Fruit fly (Drosophila melanogaster) whole organism, adult: ENCODE data around the gene CG3164.

ENCODE experiments used
- CG11617 ChIP-seq: fragments of 200-800 bp; sonication (Bioruptor generic); optimal IDR thresholded peaks from 2 replicates; lab custom pipeline; 2017; ENCODE audit warnings: mild to moderate bottlenecking, missing biosample characterization, missing genetic modification reagents, missing genetic modification characterization
- CG12768 ChIP-seq: fragments of 200-800 bp; sonication (Bioruptor generic); optimal IDR thresholded peaks from 2 replicates; lab custom pipeline; 2017; ENCODE audit warnings: missing biosample characterization, missing genetic modification characterization, mild to moderate bottlenecking, moderate library complexity, missing genetic modification reagents
- CG14711 ChIP-seq: fragments of 200-800 bp; sonication (Bioruptor generic); optimal IDR thresholded peaks from 2 replicates; lab custom pipeline; 2018; ENCODE audit warnings: missing biosample characterization, mild to moderate bottlenecking, missing genetic modification characterization, moderate library complexity
- CG1620 ChIP-seq: fragments of 200-800 bp; sonication (Bioruptor generic); optimal IDR thresholded peaks from 2 replicates; lab custom pipeline; 2016; ENCODE audit warnings: missing biosample characterization, missing genetic modification characterization
- CG33017 ChIP-seq: fragments of 200-800 bp; sonication (Bioruptor generic); optimal IDR thresholded peaks from 2 replicates; lab custom pipeline; 2018; ENCODE audit warnings: missing biosample characterization, mild to moderate bottlenecking, missing genetic modification characterization, moderate library complexity
- CG5204 ChIP-seq: fragments of 200-800 bp; sonication (Bioruptor generic); optimal IDR thresholded peaks from 2 replicates; lab custom pipeline; 2016; ENCODE audit warnings: missing biosample characterization, missing genetic modification characterization
- CG7045 ChIP-seq: fragments of 200-800 bp; sonication (Bioruptor generic); optimal IDR thresholded peaks from 2 replicates; lab custom pipeline; 2017; ENCODE audit warnings: missing biosample characterization, mild to moderate bottlenecking, missing genetic modification characterization
- CG7101 ChIP-seq: fragments of 200-800 bp; sonication (Bioruptor generic); optimal IDR thresholded peaks from 2 replicates; lab custom pipeline; 2018; ENCODE audit warnings: missing biosample characterization, mild to moderate bottlenecking, missing genetic modification characterization, moderate library complexity
- Clk ChIP-seq: fragments of 200-800 bp; sonication (Bioruptor generic); optimal IDR thresholded peaks from 2 replicates; lab custom pipeline; 2017; ENCODE audit warnings: missing biosample characterization, missing genetic modification characterization
- Crg-1 ChIP-seq: fragments of 200-800 bp; sonication (Bioruptor generic); optimal IDR thresholded peaks from 2 replicates; lab custom pipeline; 2016; ENCODE audit warnings: missing biosample characterization, missing genetic modification characterization
- Hr96 ChIP-seq: fragments of 200-800 bp; sonication (Bioruptor generic); optimal IDR thresholded peaks from 2 replicates; lab custom pipeline; 2016; ENCODE audit warnings: missing biosample characterization, missing genetic modification characterization
- Mnt ChIP-seq: fragments of 200-800 bp; sonication (Bioruptor generic); optimal IDR thresholded peaks from 2 replicates; lab custom pipeline; 2016; ENCODE audit warnings: missing biosample characterization, mild to moderate bottlenecking, missing genetic modification characterization
- bab1 ChIP-seq: fragments of 200-800 bp; sonication (Bioruptor generic); optimal IDR thresholded peaks from 3 replicates; lab custom pipeline; 2019; ENCODE audit warnings: missing biosample characterization, mild to moderate bottlenecking, missing genetic modification characterization, moderate library complexity
- cic ChIP-seq: fragments of 200-800 bp; sonication (Bioruptor generic); optimal IDR thresholded peaks from 2 replicates; lab custom pipeline; 2017; ENCODE audit warnings: missing biosample characterization, mild to moderate bottlenecking, missing genetic modification characterization, moderate library complexity
- cnc ChIP-seq, 2 experiments: fragments of >200 bp; optimal IDR thresholded peaks; 2 replicates each; lab custom pipeline; 2017
- kay ChIP-seq: fragments of 200-800 bp; sonication (Bioruptor generic); peaks from one replicate; lab custom pipeline; 2016; ENCODE audit warnings: missing biosample characterization, missing genetic modification characterization, borderline replicate concordance
- ovo ChIP-seq: fragments of 200-800 bp; sonication (Bioruptor generic); optimal IDR thresholded peaks from 2 replicates; lab custom pipeline; 2016; ENCODE audit warnings: missing biosample characterization, missing genetic modification characterization
- pad ChIP-seq: fragments of 200-800 bp; sonication (Bioruptor generic); optimal IDR thresholded peaks from 3 replicates; lab custom pipeline; 2017; ENCODE audit warnings: missing biosample characterization, missing genetic modification characterization, mild to moderate bottlenecking, moderate library complexity, missing genetic modification reagents
- tj ChIP-seq: fragments of 200-800 bp; sonication (Bioruptor generic); optimal IDR thresholded peaks from 3 replicates; lab custom pipeline; 2017; ENCODE audit warnings: missing biosample characterization, mild to moderate bottlenecking, missing genetic modification characterization, moderate library complexity
- toe ChIP-seq: fragments of 200-800 bp; sonication (Bioruptor generic); optimal IDR thresholded peaks from 2 replicates; lab custom pipeline; 2016; ENCODE audit warnings: missing biosample characterization, missing genetic modification characterization

The CG3164 gene

dm6 chr2L:87255-87723 is 43.3 kb downstream of the CG3164 start, which contains the start of gene net:
TSS of gene net (minus strand) at chr2L:87387.
- TF ChIP-seq Mnt (GFP tag; lab: Kevin White, UChicago) = peak; percentile 94
- TF ChIP-seq bab1 = peak; percentile 62
- peak; percentile 62 for TF ChIP-seq CG7045 (GFP tag; lab: Kevin White, UChicago)
- TF ChIP-seq CG12768 (GFP tag; lab: Kevin White, UChicago) = peak; percentile 72
- TF ChIP-seq CG1620 = no peak
- TF ChIP-seq CG7101 = peak; percentile 72
- TF ChIP-seq pad (GFP tag; lab: Kevin White, UChicago) = peak; percentile 56
- TF ChIP-seq CG5204 = peak; percentile 14
- no peak for TF ChIP-seq Hr96 (GFP tag; lab: Kevin White, UChicago)
- TF ChIP-seq Crg-1 (GFP tag; lab: Kevin White, UChicago) = no peak
- TF ChIP-seq CG14711 = peak; percentile 71
- peak; percentile 80 for TF ChIP-seq CG33017
- TF ChIP-seq Clk (GFP tag; lab: Kevin White, UChicago) = peak; percentile 12
- no peak for TF ChIP-seq cnc (optimal IDR thresholded peaks at IDR 0.05; lab: Kevin White, UChicago)
- TF ChIP-seq toe (GFP tag; lab: Kevin White, UChicago) = no peak
- TF ChIP-seq cic (GFP tag; lab: Kevin White, UChicago) = peak; percentile 87
- TF ChIP-seq ovo (GFP tag; lab: Kevin White, UChicago) = no peak
- peak; percentile 64 for TF ChIP-seq CG11617
- no peak for TF ChIP-seq tj (GFP tag; lab: Kevin White, UChicago)

dm6 chr2L:85701-86100 is 44.9 kb downstream of the CG3164 start:
- TF ChIP-seq toe (GFP tag; lab: Kevin White, UChicago) = no peak
- TF ChIP-seq cic (GFP tag; lab: Kevin White, UChicago) = peak; percentile 84

- TF ChIP-seq CG12768 (GFP tag; lab: Kevin White, UChicago) (peak; percentile 11), CG33017 (no peak)
Measured at dm6 chr2L:85099-85498, 45.5 kb downstream of the CG3164 start.

- no peak for TF ChIP-seq ovo (GFP tag; lab: Kevin White, UChicago)
- TF ChIP-seq Mnt (GFP tag; lab: Kevin White, UChicago) = peak; percentile 13
- TF ChIP-seq CG14711 = no peak
- TF ChIP-seq bab1 = no peak
- TF ChIP-seq pad (GFP tag; lab: Kevin White, UChicago) = no peak
- TF ChIP-seq CG5204 = no peak
- no peak for TF ChIP-seq Hr96 (GFP tag; lab: Kevin White, UChicago)
- TF ChIP-seq CG7045 (GFP tag; lab: Kevin White, UChicago) = no peak
- TF ChIP-seq cic (GFP tag; lab: Kevin White, UChicago) = peak; percentile 42
- TF ChIP-seq kay (GFP tag; lab: Kevin White, UChicago) = no peak
- no peak for TF ChIP-seq cnc (optimal IDR thresholded peaks at IDR 0.05; lab: Kevin White, UChicago)
- no peak for TF ChIP-seq CG12768 (GFP tag; lab: Kevin White, UChicago)
- no peak for TF ChIP-seq toe (GFP tag; lab: Kevin White, UChicago)
- no peak for TF ChIP-seq CG7101
- TF ChIP-seq Clk (GFP tag; lab: Kevin White, UChicago) = no peak
Measured at dm6 chr2L:82080-82479, 48.5 kb downstream of the CG3164 start.

- peak; percentile 41 for TF ChIP-seq CG7101
- TF ChIP-seq CG11617 = no peak
- no peak for TF ChIP-seq cnc (optimal IDR thresholded peaks at IDR 0.05; lab: Kevin White, UChicago)
- no peak for TF ChIP-seq Hr96 (GFP tag; lab: Kevin White, UChicago)
- TF ChIP-seq cic (GFP tag; lab: Kevin White, UChicago) = peak; percentile 24
- peak; percentile 16 for TF ChIP-seq ovo (GFP tag; lab: Kevin White, UChicago)
- TF ChIP-seq kay (GFP tag; lab: Kevin White, UChicago) = peak; percentile 83
- no peak for TF ChIP-seq CG33017
- TF ChIP-seq CG12768 (GFP tag; lab: Kevin White, UChicago) = peak; percentile 11
- TF ChIP-seq CG7045 (GFP tag; lab: Kevin White, UChicago) = peak; percentile 1
- no peak for TF ChIP-seq CG14711
- TF ChIP-seq CG5204 = no peak
- TF ChIP-seq Crg-1 (GFP tag; lab: Kevin White, UChicago) = peak; percentile 38
Measured at dm6 chr2L:81198-81597, 49.4 kb downstream of the CG3164 start.

dm6 chr2L:78828-79227 is 51.8 kb downstream of the CG3164 start:
- no peak for TF ChIP-seq Crg-1 (GFP tag; lab: Kevin White, UChicago)
- TF ChIP-seq ovo (GFP tag; lab: Kevin White, UChicago) = no peak
- TF ChIP-seq CG1620 = no peak
- TF ChIP-seq CG12768 (GFP tag; lab: Kevin White, UChicago) = no peak
- TF ChIP-seq CG7045 (GFP tag; lab: Kevin White, UChicago) = no peak
- no peak for TF ChIP-seq bab1
- TF ChIP-seq CG14711 = no peak
- no peak for TF ChIP-seq Clk (GFP tag; lab: Kevin White, UChicago)
- no peak for TF ChIP-seq CG11617
- no peak for TF ChIP-seq Mnt (GFP tag; lab: Kevin White, UChicago)
- no peak for TF ChIP-seq pad (GFP tag; lab: Kevin White, UChicago)
- no peak for TF ChIP-seq CG7101
- TF ChIP-seq CG33017 = no peak
- TF ChIP-seq kay (GFP tag; lab: Kevin White, UChicago) = no peak
- TF ChIP-seq cic (GFP tag; lab: Kevin White, UChicago) = no peak
- no peak for TF ChIP-seq tj (GFP tag; lab: Kevin White, UChicago)
- no peak for TF ChIP-seq cnc (optimal IDR thresholded peaks at IDR 0.05; lab: Kevin White, UChicago)
- no peak for TF ChIP-seq toe (GFP tag; lab: Kevin White, UChicago)
- TF ChIP-seq Hr96 (GFP tag; lab: Kevin White, UChicago) = no peak
- no peak for TF ChIP-seq CG5204
